Worm (Caenorhabditis elegans) whole organism, mixed stage, embryonic: ENCODE results near the gene abcf-3.

ENCODE experiments used
- M03D4.4 ChIP-seq: sonication (generic microtip); optimal IDR thresholded peaks from 2 replicates; lab custom pipeline; 2017; ENCODE audit warnings: mild to moderate bottlenecking, missing genetic modification characterization, missing compliant biosample characterization
- bed-3 ChIP-seq: fragments of 200-800 bp; sonication (Bioruptor generic); optimal IDR thresholded peaks from 3 replicates; lab custom pipeline; 2018; ENCODE audit warnings: mild to moderate bottlenecking, missing genetic modification characterization, moderate library complexity, missing compliant biosample characterization
- blmp-1 ChIP-seq: fragments of 150-350 bp; optimal IDR thresholded peaks from 2 replicates; lab custom pipeline; 2014; ENCODE audit warnings: missing biosample characterization, missing genetic modification characterization
- ceh-39 ChIP-seq: fragments of 150-350 bp; optimal IDR thresholded peaks from 2 replicates; lab custom pipeline; 2014; ENCODE audit warnings: missing biosample characterization, missing genetic modification characterization
- ceh-43 ChIP-seq: fragments of 200-800 bp; sonication (Bioruptor generic); optimal IDR thresholded peaks from 2 replicates; lab custom pipeline; 2018; ENCODE audit warnings: mild to moderate bottlenecking, missing genetic modification characterization, moderate library complexity, missing compliant biosample characterization
- ceh-83 ChIP-seq: fragments of 200-800 bp; sonication (Bioruptor generic); optimal IDR thresholded peaks from 2 replicates; lab custom pipeline; 2018; ENCODE audit warnings: mild to moderate bottlenecking, missing genetic modification characterization, missing compliant biosample characterization
- ces-1 ChIP-seq: fragments of 150-350 bp; optimal IDR thresholded peaks from 2 replicates; lab custom pipeline; 2014; ENCODE audit warnings: missing biosample characterization, missing genetic modification reagents, missing genetic modification characterization
- cnd-1 ChIP-seq: fragments of 200-800 bp; sonication (Bioruptor generic); optimal IDR thresholded peaks from 2 replicates; lab custom pipeline; 2018; ENCODE audit warnings: mild to moderate bottlenecking, missing genetic modification characterization, missing compliant biosample characterization
- drap-1 ChIP-seq: fragments of 200-800 bp; sonication (Bioruptor generic); optimal IDR thresholded peaks from 3 replicates; lab custom pipeline; 2018; ENCODE audit warnings: mild to moderate bottlenecking, missing genetic modification characterization, missing compliant biosample characterization
- elt-1 ChIP-seq: sonication (generic microtip); optimal IDR thresholded peaks from 2 replicates; lab custom pipeline; 2017; ENCODE audit warnings: missing genetic modification characterization, mild to moderate bottlenecking, missing compliant biosample characterization, antibody characterized with exemption, moderate library complexity, borderline replicate concordance; ENCODE audit not compliant: insufficient read depth
- elt-3 ChIP-seq: fragments of 150-350 bp; optimal IDR thresholded peaks from 2 replicates; lab custom pipeline; 2014; ENCODE audit warnings: missing biosample characterization, missing genetic modification characterization
- flh-1 ChIP-seq: fragments of 200-800 bp; sonication (Bioruptor generic); optimal IDR thresholded peaks from 2 replicates; lab custom pipeline; 2018; ENCODE audit warnings: mild to moderate bottlenecking, missing genetic modification characterization, moderate library complexity, missing compliant biosample characterization
- ham-2 ChIP-seq: fragments of 200-800 bp; sonication (Bioruptor generic); optimal IDR thresholded peaks from 2 replicates; lab custom pipeline; 2018; ENCODE audit warnings: mild to moderate bottlenecking, missing genetic modification characterization, missing compliant biosample characterization
- hlh-1 ChIP-seq: fragments of 150-350 bp; optimal IDR thresholded peaks from 2 replicates; lab custom pipeline; 2014; ENCODE audit warnings: missing biosample characterization, missing genetic modification reagents, missing genetic modification characterization
- lin-13 ChIP-seq: fragments of 150-350 bp; optimal IDR thresholded peaks from 2 replicates; lab custom pipeline; 2014; ENCODE audit warnings: missing biosample characterization, missing genetic modification characterization
- lin-32 ChIP-seq: fragments of 200-800 bp; sonication (Bioruptor generic); optimal IDR thresholded peaks from 2 replicates; lab custom pipeline; 2018; ENCODE audit warnings: mild to moderate bottlenecking, missing genetic modification characterization, missing compliant biosample characterization
- lsy-2 ChIP-seq: fragments of 150-350 bp; optimal IDR thresholded peaks from 2 replicates; lab custom pipeline; 2014; ENCODE audit warnings: missing biosample characterization, missing genetic modification characterization
- mep-1 ChIP-seq: fragments of 150-350 bp; optimal IDR thresholded peaks from 2 replicates; lab custom pipeline; 2017; ENCODE audit warnings: missing biosample characterization, missing genetic modification reagents, missing genetic modification characterization, inconsistent platforms
- mls-2 ChIP-seq: sonication (generic microtip); optimal IDR thresholded peaks from 2 replicates; lab custom pipeline; 2016; ENCODE audit warnings: mild to moderate bottlenecking, missing genetic modification characterization, moderate library complexity, missing compliant biosample characterization
- nhr-12 ChIP-seq: fragments of 150-350 bp; optimal IDR thresholded peaks from 2 replicates; lab custom pipeline; 2014; ENCODE audit warnings: missing biosample characterization, missing genetic modification characterization
- nhr-2 ChIP-seq: fragments of 150-350 bp; optimal IDR thresholded peaks from 2 replicates; lab custom pipeline; 2014; ENCODE audit warnings: missing biosample characterization, missing genetic modification characterization
- nhr-237 ChIP-seq: fragments of 150-350 bp; optimal IDR thresholded peaks from 2 replicates; lab custom pipeline; 2014; ENCODE audit warnings: missing biosample characterization, missing genetic modification characterization
- nhr-28 ChIP-seq: fragments of 150-350 bp; optimal IDR thresholded peaks from 2 replicates; lab custom pipeline; 2014; ENCODE audit warnings: missing biosample characterization, missing genetic modification characterization
- nhr-76 ChIP-seq: sonication (generic microtip); optimal IDR thresholded peaks from 2 replicates; lab custom pipeline; 2017; ENCODE audit warnings: missing biosample characterization, missing genetic modification characterization
- pha-4 ChIP-seq: fragments of 150-350 bp; optimal IDR thresholded peaks from 2 replicates; lab custom pipeline; 2018; ENCODE audit warnings: missing biosample characterization, missing genetic modification reagents, missing genetic modification characterization
- sem-2 ChIP-seq: fragments of 200-800 bp; sonication (Bioruptor generic); optimal IDR thresholded peaks from 2 replicates; lab custom pipeline; 2018; ENCODE audit warnings: mild to moderate bottlenecking, missing genetic modification characterization, missing compliant biosample characterization
- sptf-1 ChIP-seq: sonication (generic microtip); optimal IDR thresholded peaks from 2 replicates; lab custom pipeline; 2017; ENCODE audit warnings: mild to moderate bottlenecking, missing genetic modification characterization, moderate library complexity, missing compliant biosample characterization
- tbx-8 ChIP-seq: fragments of 200-800 bp; sonication (Bioruptor generic); optimal IDR thresholded peaks from 2 replicates; lab custom pipeline; 2018; ENCODE audit warnings: mild to moderate bottlenecking, missing genetic modification characterization, moderate library complexity, missing compliant biosample characterization
- unc-120 ChIP-seq: sonication (generic microtip); optimal IDR thresholded peaks from 2 replicates; lab custom pipeline; 2017; ENCODE audit warnings: missing genetic modification characterization, missing compliant biosample characterization; ENCODE audit not compliant: poor library complexity, severe bottlenecking
- unc-39 ChIP-seq: fragments of 150-350 bp; optimal IDR thresholded peaks from 2 replicates; lab custom pipeline; 2014; ENCODE audit warnings: missing biosample characterization, missing genetic modification characterization
- unc-62 ChIP-seq: fragments of 150-350 bp; optimal IDR thresholded peaks from 2 replicates; lab custom pipeline; 2014; ENCODE audit warnings: missing biosample characterization, missing genetic modification reagents, missing genetic modification characterization
- zip-8 ChIP-seq: fragments of 150-350 bp; optimal IDR thresholded peaks from 2 replicates; lab custom pipeline; 2014; ENCODE audit warnings: missing biosample characterization, missing genetic modification characterization
- ztf-11 ChIP-seq: fragments of 150-350 bp; optimal IDR thresholded peaks from 2 replicates; lab custom pipeline; 2014; ENCODE audit warnings: missing biosample characterization, missing genetic modification characterization

Gene abcf-3

DNA sequence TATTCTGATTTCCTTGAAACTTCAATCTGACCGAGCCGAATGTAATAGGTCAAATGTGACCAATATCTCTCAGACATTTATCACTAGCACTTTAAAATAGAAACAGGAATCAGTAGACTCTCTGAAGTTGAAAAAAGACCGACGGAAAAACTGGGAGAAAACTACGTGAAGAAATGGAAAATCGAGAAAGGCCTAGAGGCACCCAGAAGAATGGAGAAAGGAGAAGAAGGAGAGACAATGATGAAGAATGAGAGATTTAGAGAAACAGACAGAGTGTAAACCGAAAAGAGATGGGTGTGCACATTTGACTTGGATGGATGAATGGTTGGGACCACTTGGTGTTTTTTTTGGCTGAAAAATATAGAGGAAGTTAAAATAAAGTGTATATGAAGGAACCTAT lies 3.2 kb upstream of the abcf-3 start:
- TF ChIP-seq hlh-1 (tag; lab: Kevin White, UChicago) (peak; percentile 18), ham-2 (no peak), lsy-2 (tag; lab: Kevin White, UChicago) (peak; percentile 6), sptf-1 (no peak), ceh-83 (GFP tag; lab: Kevin White, UChicago) (no peak), elt-3 (tag; lab: Kevin White, UChicago) (no peak), elt-1 (no peak), drap-1 (GFP tag; lab: Kevin White, UChicago) (no peak), tbx-8 (GFP tag; lab: Kevin White, UChicago) (no peak), pha-4 (tag; lab: Kevin White, UChicago) (no peak), nhr-237 (tag; lab: Kevin White, UChicago) (peak; percentile 13), ces-1 (GFP tag; lab: Kevin White, UChicago) (no peak), zip-8 (no peak), unc-62 (peak; percentile 60), unc-120 (peak; percentile 62), ztf-11 (no peak), nhr-28 (tag; lab: Kevin White, UChicago) (no peak)

- TF ChIP-seq bed-3 (no peak), nhr-12 (tag; lab: Kevin White, UChicago) (no peak), ceh-43 (GFP tag; lab: Kevin White, UChicago) (no peak), lin-13 (tag; lab: Kevin White, UChicago) (no peak), ham-2 (no peak), nhr-2 (tag; lab: Kevin White, UChicago) (no peak), zip-8 (no peak), lin-32 (GFP tag; lab: Kevin White, UChicago) (no peak), blmp-1 (no peak), ces-1 (GFP tag; lab: Kevin White, UChicago) (no peak), nhr-76 (tag; lab: Kevin White, UChicago) (no peak), unc-62 (no peak)
- TF ChIP-seq, all 35 proteins: peak for 0
These were observed 3.0 kb downstream of the abcf-3 start for ce11 chrIII:6176172-6176571.

- no peak for TF ChIP-seq mls-2 (tag; lab: Kevin White, UChicago)
- TF ChIP-seq, all 35 proteins: peak for 0
These were observed 3.6 kb downstream of the abcf-3 start, which contains the start of gene F42A10.6 for ce11 chrIII:6176761-6177160. F42A10.6 (minus strand) TSS chrIII:6176861.

DNA sequence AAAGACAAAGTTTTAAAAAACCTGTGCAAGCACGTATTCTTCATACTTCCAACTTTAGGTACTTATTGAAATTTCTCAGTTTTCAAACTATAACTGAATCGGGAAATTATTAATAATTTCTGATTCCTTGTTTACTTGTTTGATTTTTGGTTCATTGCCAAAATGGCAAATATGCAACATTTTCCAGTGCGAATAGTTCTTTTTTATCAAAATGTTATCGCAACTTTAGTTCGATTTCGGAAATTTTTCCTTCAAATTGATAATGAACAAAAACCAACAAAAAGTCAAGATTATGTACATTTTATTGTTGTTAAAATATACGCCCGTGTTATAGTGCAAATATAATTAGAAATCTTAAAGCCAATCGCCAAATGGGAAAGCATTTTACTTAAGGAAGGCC lies 4.4 kb downstream of the abcf-3 start:
- TF ChIP-seq elt-1 (no peak), nhr-12 (tag; lab: Kevin White, UChicago) (no peak), mep-1 (no peak), nhr-2 (tag; lab: Kevin White, UChicago) (no peak)

ce11 chrIII:6178586-6178985 lies 5.4 kb downstream of the abcf-3 start, which contains the start of gene F42A10.7:
F42A10.7 (minus strand) TSS chrIII:6178686.
- TF ChIP-seq cnd-1 (no peak), mls-2 (tag; lab: Kevin White, UChicago) (no peak)
- TF ChIP-seq, all 35 proteins: peak for 0

DNA sequence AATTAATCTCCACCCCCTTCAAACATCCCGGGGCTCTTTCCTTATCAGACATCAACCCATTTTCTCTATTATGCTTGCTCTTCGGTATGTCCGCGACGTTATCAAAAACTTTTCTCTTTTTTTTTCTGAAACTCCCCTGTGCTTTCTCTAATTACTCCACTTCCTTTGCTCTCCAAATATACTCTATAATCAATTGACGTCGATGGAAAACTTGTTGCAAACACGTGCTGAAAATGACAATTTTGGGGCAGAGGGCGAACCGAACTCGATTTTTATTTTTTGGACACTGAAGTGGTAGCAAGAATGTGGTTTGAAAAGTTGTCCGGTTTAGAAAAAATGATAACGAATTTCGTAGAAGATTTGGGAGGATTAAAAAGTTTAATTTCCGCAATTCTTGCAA lies 5.9 kb downstream of the abcf-3 start:
- TF ChIP-seq blmp-1, result no peak
- TF ChIP-seq flh-1 (GFP tag; lab: Kevin White, UChicago), result no peak
- TF ChIP-seq mls-2 (tag; lab: Kevin White, UChicago), result no peak
- no peak for TF ChIP-seq tbx-8 (GFP tag; lab: Kevin White, UChicago)
- no peak for TF ChIP-seq sem-2 (GFP tag; lab: Kevin White, UChicago)
- no peak for TF ChIP-seq ham-2
- TF ChIP-seq unc-62, result no peak
- TF ChIP-seq elt-1, result no peak
- no peak for TF ChIP-seq drap-1 (GFP tag; lab: Kevin White, UChicago)
- TF ChIP-seq nhr-12 (tag; lab: Kevin White, UChicago), result no peak
- TF ChIP-seq bed-3, result no peak
- no peak for TF ChIP-seq unc-39 (tag; lab: Kevin White, UChicago)
- TF ChIP-seq hlh-1 (tag; lab: Kevin White, UChicago), result no peak
- TF ChIP-seq ceh-43 (GFP tag; lab: Kevin White, UChicago), result no peak
- no peak for TF ChIP-seq ceh-39 (tag; lab: Kevin White, UChicago)
- TF ChIP-seq pha-4 (tag; lab: Kevin White, UChicago), result no peak
- TF ChIP-seq M03D4.4 (tag; lab: Kevin White, UChicago), result no peak
- TF ChIP-seq lin-13 (tag; lab: Kevin White, UChicago), result no peak
